Worm (Caenorhabditis elegans): ENCODE measurements around the gene ubc-7.

DNA sequence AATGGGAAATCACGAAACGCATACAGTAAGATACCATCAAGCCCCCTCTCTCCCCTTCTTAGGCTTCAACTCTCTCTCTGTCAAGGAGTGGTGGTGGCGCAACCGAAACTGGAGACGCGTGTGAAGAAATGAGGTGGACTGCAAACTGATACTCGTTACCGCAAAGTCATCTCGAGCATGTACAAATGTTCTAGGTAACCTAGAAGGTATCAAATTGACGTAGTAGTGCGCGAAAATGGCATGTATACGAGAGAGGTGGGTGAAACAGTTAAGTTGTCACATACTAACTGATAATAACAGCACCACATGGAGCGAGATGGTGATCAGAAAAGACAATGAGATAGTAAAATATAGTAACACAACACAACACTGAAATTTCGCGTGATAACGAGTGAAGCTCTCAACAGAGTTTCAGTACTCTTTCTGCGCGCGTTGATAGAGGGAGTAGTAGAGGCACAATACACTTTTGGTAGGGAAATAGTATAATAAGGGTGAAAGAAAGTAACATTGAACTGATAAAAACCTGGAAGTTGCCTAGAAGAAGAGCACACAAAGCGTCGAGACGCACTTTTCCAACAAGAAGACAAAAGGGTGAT is 7.3 kb upstream of the ubc-7 start:
- TF ChIP-seq elt-3 (tag; optimal IDR thresholded peaks at IDR 0.05), result no peak
- no peak for TF ChIP-seq ztf-1 (GFP tag; conservative IDR thresholded peaks at IDR 0.05)
- TF ChIP-seq ama-1 (optimal IDR thresholded peaks at IDR 0.05), result no peak
- TF ChIP-seq nhr-237 (tag; optimal IDR thresholded peaks at IDR 0.05), result no peak
- TF ChIP-seq aly-2 (tag; optimal IDR thresholded peaks at IDR 0.05), result no peak

Measured in whole organism, L2 larva.